Fruit fly (Drosophila melanogaster) whole organism, adult: ENCODE measurements around the gene CG14391.
A peak's percentile ranks its signal among the peaks of the same experiment; 100 is the strongest.

Experiments used
- CG11617 ChIP-seq: fragments of 200-800 bp; sonication (Bioruptor generic); optimal IDR thresholded peaks from 2 replicates; lab custom pipeline; 2017; ENCODE audit warnings: mild to moderate bottlenecking, missing biosample characterization, missing genetic modification reagents, missing genetic modification characterization
- CG12768 ChIP-seq: fragments of 200-800 bp; sonication (Bioruptor generic); optimal IDR thresholded peaks from 2 replicates; lab custom pipeline; 2017; ENCODE audit warnings: missing biosample characterization, missing genetic modification characterization, mild to moderate bottlenecking, moderate library complexity, missing genetic modification reagents
- CG14711 ChIP-seq: fragments of 200-800 bp; sonication (Bioruptor generic); optimal IDR thresholded peaks from 2 replicates; lab custom pipeline; 2018; ENCODE audit warnings: missing biosample characterization, mild to moderate bottlenecking, missing genetic modification characterization, moderate library complexity
- CG1620 ChIP-seq: fragments of 200-800 bp; sonication (Bioruptor generic); optimal IDR thresholded peaks from 2 replicates; lab custom pipeline; 2016; ENCODE audit warnings: missing biosample characterization, missing genetic modification characterization
- CG33017 ChIP-seq: fragments of 200-800 bp; sonication (Bioruptor generic); optimal IDR thresholded peaks from 2 replicates; lab custom pipeline; 2018; ENCODE audit warnings: missing biosample characterization, mild to moderate bottlenecking, missing genetic modification characterization, moderate library complexity
- CG5204 ChIP-seq: fragments of 200-800 bp; sonication (Bioruptor generic); optimal IDR thresholded peaks from 2 replicates; lab custom pipeline; 2016; ENCODE audit warnings: missing biosample characterization, missing genetic modification characterization
- CG7045 ChIP-seq: fragments of 200-800 bp; sonication (Bioruptor generic); optimal IDR thresholded peaks from 2 replicates; lab custom pipeline; 2017; ENCODE audit warnings: missing biosample characterization, mild to moderate bottlenecking, missing genetic modification characterization
- CG7101 ChIP-seq: fragments of 200-800 bp; sonication (Bioruptor generic); optimal IDR thresholded peaks from 2 replicates; lab custom pipeline; 2018; ENCODE audit warnings: missing biosample characterization, mild to moderate bottlenecking, missing genetic modification characterization, moderate library complexity
- Clk ChIP-seq: fragments of 200-800 bp; sonication (Bioruptor generic); optimal IDR thresholded peaks from 2 replicates; lab custom pipeline; 2017; ENCODE audit warnings: missing biosample characterization, missing genetic modification characterization
- Crg-1 ChIP-seq: fragments of 200-800 bp; sonication (Bioruptor generic); optimal IDR thresholded peaks from 2 replicates; lab custom pipeline; 2016; ENCODE audit warnings: missing biosample characterization, missing genetic modification characterization
- Hr96 ChIP-seq: fragments of 200-800 bp; sonication (Bioruptor generic); optimal IDR thresholded peaks from 2 replicates; lab custom pipeline; 2016; ENCODE audit warnings: missing biosample characterization, missing genetic modification characterization
- Mnt ChIP-seq: fragments of 200-800 bp; sonication (Bioruptor generic); optimal IDR thresholded peaks from 2 replicates; lab custom pipeline; 2016; ENCODE audit warnings: missing biosample characterization, mild to moderate bottlenecking, missing genetic modification characterization
- bab1 ChIP-seq: fragments of 200-800 bp; sonication (Bioruptor generic); optimal IDR thresholded peaks from 3 replicates; lab custom pipeline; 2019; ENCODE audit warnings: missing biosample characterization, mild to moderate bottlenecking, missing genetic modification characterization, moderate library complexity
- cic ChIP-seq: fragments of 200-800 bp; sonication (Bioruptor generic); optimal IDR thresholded peaks from 2 replicates; lab custom pipeline; 2017; ENCODE audit warnings: missing biosample characterization, mild to moderate bottlenecking, missing genetic modification characterization, moderate library complexity
- cnc ChIP-seq, 2 experiments: fragments of >200 bp; optimal IDR thresholded peaks; 2 replicates each; lab custom pipeline; 2017
- kay ChIP-seq: fragments of 200-800 bp; sonication (Bioruptor generic); peaks from one replicate; lab custom pipeline; 2016; ENCODE audit warnings: missing biosample characterization, missing genetic modification characterization, borderline replicate concordance
- ovo ChIP-seq: fragments of 200-800 bp; sonication (Bioruptor generic); optimal IDR thresholded peaks from 2 replicates; lab custom pipeline; 2016; ENCODE audit warnings: missing biosample characterization, missing genetic modification characterization
- pad ChIP-seq: fragments of 200-800 bp; sonication (Bioruptor generic); optimal IDR thresholded peaks from 3 replicates; lab custom pipeline; 2017; ENCODE audit warnings: missing biosample characterization, missing genetic modification characterization, mild to moderate bottlenecking, moderate library complexity, missing genetic modification reagents
- tj ChIP-seq: fragments of 200-800 bp; sonication (Bioruptor generic); optimal IDR thresholded peaks from 3 replicates; lab custom pipeline; 2017; ENCODE audit warnings: missing biosample characterization, mild to moderate bottlenecking, missing genetic modification characterization, moderate library complexity
- toe ChIP-seq: fragments of 200-800 bp; sonication (Bioruptor generic); optimal IDR thresholded peaks from 2 replicates; lab custom pipeline; 2016; ENCODE audit warnings: missing biosample characterization, missing genetic modification characterization

CG14391 gene

dm6 chr3R:12688672-12689417 is 5.8 kb downstream of the CG14391 start, which contains the start of gene kar:
Gene kar, minus strand, starts transcription at chr3R:12689367.
- TF ChIP-seq Mnt (GFP tag; lab: Kevin White, UChicago), result peak; percentile 88
- peak; percentile 3 for TF ChIP-seq cic
- TF ChIP-seq bab1 (GFP tag; lab: Kevin White, UChicago), result no peak
- TF ChIP-seq CG33017 (tag; lab: Kevin White, UChicago), result peak; percentile 15
- peak; percentile 100 for TF ChIP-seq tj (GFP tag; lab: Kevin White, UChicago)

dm6 chr3R:12688116-12688515 is 6.5 kb downstream of the CG14391 start:
- no peak for TF ChIP-seq Clk (GFP tag; lab: Kevin White, UChicago)
- TF ChIP-seq pad (GFP tag; lab: Kevin White, UChicago), result peak; percentile 17
- TF ChIP-seq CG5204 (GFP tag; lab: Kevin White, UChicago), result no peak
- peak; percentile 44 for TF ChIP-seq CG7045 (GFP tag; lab: Kevin White, UChicago)
- no peak for TF ChIP-seq ovo (GFP tag; lab: Kevin White, UChicago)
- TF ChIP-seq Crg-1 (GFP tag; lab: Kevin White, UChicago), result peak; percentile 5
- no peak for TF ChIP-seq Mnt (GFP tag; lab: Kevin White, UChicago)
- TF ChIP-seq CG14711, result peak; percentile 6
- TF ChIP-seq tj (GFP tag; lab: Kevin White, UChicago), result no peak
- TF ChIP-seq kay, result no peak
- no peak for TF ChIP-seq CG11617 (GFP tag; lab: Kevin White, UChicago)
- peak; percentile 41 for TF ChIP-seq CG7101 (tag; lab: Kevin White, UChicago)
- no peak for TF ChIP-seq CG1620 (GFP tag; lab: Kevin White, UChicago)
- peak; percentile 22 for TF ChIP-seq cic
- TF ChIP-seq cnc (optimal IDR thresholded peaks at IDR 0.05; lab: Kevin White, UChicago), result no peak
- peak; percentile 54 for TF ChIP-seq CG12768 (GFP tag; lab: Kevin White, UChicago)
- no peak for TF ChIP-seq toe (GFP tag; lab: Kevin White, UChicago)
- no peak for TF ChIP-seq Hr96
- no peak for TF ChIP-seq bab1 (GFP tag; lab: Kevin White, UChicago)
- peak; percentile 10 for TF ChIP-seq CG33017 (tag; lab: Kevin White, UChicago)

- TF ChIP-seq CG14711, result peak; percentile 15
- TF ChIP-seq CG12768 (GFP tag; lab: Kevin White, UChicago), result no peak
- TF ChIP-seq pad (GFP tag; lab: Kevin White, UChicago), result no peak
- peak; percentile 20 for TF ChIP-seq CG7045 (GFP tag; lab: Kevin White, UChicago)
- no peak for TF ChIP-seq Hr96
- TF ChIP-seq CG7101 (tag; lab: Kevin White, UChicago), result peak; percentile 36
Measured at dm6 chr3R:12685290-12685689, 9.4 kb downstream of the CG14391 start.

- TF ChIP-seq Hr96 (no peak), kay (no peak), CG14711 (no peak), CG12768 (GFP tag; lab: Kevin White, UChicago) (no peak), Mnt (GFP tag; lab: Kevin White, UChicago) (no peak), cnc (optimal IDR thresholded peaks at IDR 0.05; lab: Kevin White, UChicago) (no peak), bab1 (GFP tag; lab: Kevin White, UChicago) (no peak), tj (GFP tag; lab: Kevin White, UChicago) (no peak), ovo (GFP tag; lab: Kevin White, UChicago) (no peak), Clk (GFP tag; lab: Kevin White, UChicago) (no peak), CG5204 (GFP tag; lab: Kevin White, UChicago) (no peak), CG33017 (tag; lab: Kevin White, UChicago) (no peak), cic (no peak), Crg-1 (GFP tag; lab: Kevin White, UChicago) (no peak), CG7101 (tag; lab: Kevin White, UChicago) (no peak), pad (GFP tag; lab: Kevin White, UChicago) (no peak)
Measured at dm6 chr3R:12681275-12681674, 13.4 kb downstream of the CG14391 start, which contains the start of gene Cyp313a4. Gene Cyp313a4, minus strand, starts transcription at chr3R:12681375.

dm6 chr3R:12678850-12679249 is 15.8 kb downstream of the CG14391 start, which contains the start of gene mbo:
Gene mbo, minus strand, starts transcription at chr3R:12679052.
- TF ChIP-seq toe (GFP tag; lab: Kevin White, UChicago) (no peak), ovo (GFP tag; lab: Kevin White, UChicago) (no peak)

- TF ChIP-seq CG14711 (peak; percentile 6), ovo (GFP tag; lab: Kevin White, UChicago) (no peak), bab1 (GFP tag; lab: Kevin White, UChicago) (no peak), Mnt (GFP tag; lab: Kevin White, UChicago) (no peak), tj (GFP tag; lab: Kevin White, UChicago) (no peak), Clk (GFP tag; lab: Kevin White, UChicago) (no peak), toe (GFP tag; lab: Kevin White, UChicago) (no peak), Hr96 (no peak), Crg-1 (GFP tag; lab: Kevin White, UChicago) (no peak), cnc (optimal IDR thresholded peaks at IDR 0.05; lab: Kevin White, UChicago) (no peak), CG1620 (GFP tag; lab: Kevin White, UChicago) (no peak), kay (no peak), CG7045 (GFP tag; lab: Kevin White, UChicago) (no peak), CG5204 (GFP tag; lab: Kevin White, UChicago) (no peak), cic (no peak), CG7101 (tag; lab: Kevin White, UChicago) (no peak), pad (GFP tag; lab: Kevin White, UChicago) (no peak), CG11617 (GFP tag; lab: Kevin White, UChicago) (no peak), CG12768 (GFP tag; lab: Kevin White, UChicago) (peak; percentile 64), CG33017 (tag; lab: Kevin White, UChicago) (peak; percentile 46)
Measured at dm6 chr3R:12676160-12676559, 18.5 kb downstream of the CG14391 start, which contains the start of gene CG43630. Gene CG43630, minus strand, starts transcription at chr3R:12676260.
